Fruit fly (Drosophila melanogaster) whole organism, embryonic: ENCODE measurements around the gene Lip2.
A peak's percentile ranks its signal among the peaks of the same experiment; 100 is the strongest.

ENCODE experiments used
- Abd-B ChIP-seq: fragments of 200-800 bp; sonication (Bioruptor generic); optimal IDR thresholded peaks from 2 replicates; lab custom pipeline; 2018; ENCODE audit warnings: missing biosample characterization, mild to moderate bottlenecking, missing genetic modification characterization, moderate library complexity
- CG10209 ChIP-seq: fragments of 200-800 bp; sonication (Bioruptor generic); optimal IDR thresholded peaks from 3 replicates; lab custom pipeline; 2017; ENCODE audit warnings: missing biosample characterization, mild to moderate bottlenecking, missing genetic modification characterization, missing genetic modification reagents
- CG10959 ChIP-seq: fragments of 200-800 bp; sonication (Bioruptor generic); IDR thresholded peaks from 2 replicates; pipeline ENCODE4 v1.3.6; 2022; ENCODE audit warnings: missing biosample characterization, missing genetic modification characterization
- CG11560 ChIP-seq: fragments of 200-800 bp; sonication (Bioruptor generic); IDR thresholded peaks from 3 replicates; pipeline ENCODE4 v1.3.6; 2022; ENCODE audit warnings: missing biosample characterization, missing genetic modification characterization
- CG12155 ChIP-seq: fragments of 200-800 bp; sonication (Bioruptor generic); optimal IDR thresholded peaks from 3 replicates; lab custom pipeline; 2016; ENCODE audit warnings: missing biosample characterization, missing genetic modification characterization
- CG12659 ChIP-seq: fragments of 200-800 bp; sonication (Bioruptor generic); optimal IDR thresholded peaks from 3 replicates; lab custom pipeline; 2017; ENCODE audit warnings: mild to moderate bottlenecking, missing biosample characterization, missing genetic modification reagents, missing genetic modification characterization
- CG13894 ChIP-seq: fragments of 200-800 bp; sonication (Bioruptor generic); optimal IDR thresholded peaks from 3 replicates; lab custom pipeline; 2018; ENCODE audit warnings: missing biosample characterization, mild to moderate bottlenecking, missing genetic modification characterization, moderate library complexity
- CG14050 ChIP-seq: fragments of 200-800 bp; sonication (Bioruptor generic); IDR thresholded peaks from 3 replicates; pipeline ENCODE4 v1.3.6; 2022; ENCODE audit warnings: missing biosample characterization, missing genetic modification characterization
- CG16815 ChIP-seq: fragments of 200-800 bp; sonication (Bioruptor generic); optimal IDR thresholded peaks from 3 replicates; lab custom pipeline; 2017; ENCODE audit warnings: missing biosample characterization, mild to moderate bottlenecking, missing genetic modification characterization
- CG16863 ChIP-seq: fragments of 200-800 bp; sonication (Bioruptor generic); optimal IDR thresholded peaks from 3 replicates; lab custom pipeline; 2016; ENCODE audit warnings: missing biosample characterization, missing genetic modification characterization
- CG17328 ChIP-seq: fragments of 200-800 bp; sonication (Bioruptor generic); IDR thresholded peaks from 2 replicates; pipeline ENCODE4 v1.3.6; 2022; ENCODE audit warnings: missing biosample characterization, missing genetic modification characterization
- CG17359 ChIP-seq: fragments of 200-800 bp; sonication (Bioruptor generic); optimal IDR thresholded peaks from 3 replicates; lab custom pipeline; 2018; ENCODE audit warnings: missing biosample characterization, mild to moderate bottlenecking, missing genetic modification characterization, moderate library complexity
- CG18476 ChIP-seq: fragments of 200-800 bp; sonication (Bioruptor generic); optimal IDR thresholded peaks from 2 replicates; lab custom pipeline; 2016; ENCODE audit warnings: missing biosample characterization, mild to moderate bottlenecking, missing genetic modification characterization
- CG18764 ChIP-seq: fragments of 200-800 bp; sonication (Bioruptor generic); optimal IDR thresholded peaks from 3 replicates; lab custom pipeline; 2016; ENCODE audit warnings: missing biosample characterization, missing genetic modification characterization
- CG2889 ChIP-seq: fragments of 200-800 bp; sonication (Bioruptor generic); IDR thresholded peaks from 3 replicates; pipeline ENCODE4 v1.3.6; 2022; ENCODE audit warnings: missing biosample characterization, missing genetic modification characterization
- CG3281 ChIP-seq: fragments of 200-800 bp; sonication (Bioruptor generic); optimal IDR thresholded peaks from 3 replicates; lab custom pipeline; 2017; ENCODE audit warnings: missing biosample characterization, mild to moderate bottlenecking, missing genetic modification characterization
- CG34224 ChIP-seq: fragments of 200-800 bp; sonication (Bioruptor generic); IDR thresholded peaks from 3 replicates; pipeline ENCODE4 v1.3.6; 2022; ENCODE audit warnings: missing biosample characterization, missing genetic modification characterization; ENCODE audit not compliant: partially characterized antibody
- CG3847 ChIP-seq: fragments of 200-800 bp; sonication (Bioruptor generic); IDR thresholded peaks from 2 replicates; pipeline ENCODE4 v1.3.6; 2022; ENCODE audit warnings: missing biosample characterization, missing genetic modification characterization
- CG6765 ChIP-seq: fragments of 200-800 bp; sonication (Bioruptor generic); optimal IDR thresholded peaks from 3 replicates; lab custom pipeline; 2017; ENCODE audit warnings: missing biosample characterization, mild to moderate bottlenecking, missing genetic modification characterization
- CG7556 ChIP-seq: fragments of 200-800 bp; sonication (Bioruptor generic); optimal IDR thresholded peaks from 2 replicates; lab custom pipeline; 2017; ENCODE audit warnings: missing biosample characterization, mild to moderate bottlenecking, missing genetic modification characterization
- CG7928 ChIP-seq: fragments of 200-800 bp; sonication (Bioruptor generic); optimal IDR thresholded peaks from 2 replicates; lab custom pipeline; 2017; ENCODE audit warnings: missing biosample characterization, mild to moderate bottlenecking, missing genetic modification characterization
- CG8281 ChIP-seq: fragments of 200-800 bp; sonication (Bioruptor generic); optimal IDR thresholded peaks from 2 replicates; lab custom pipeline; 2018; ENCODE audit warnings: missing biosample characterization, mild to moderate bottlenecking, missing genetic modification characterization, moderate library complexity
- CG9932 ChIP-seq: fragments of 200-800 bp; sonication (Bioruptor generic); IDR thresholded peaks from 2 replicates; pipeline ENCODE4 v1.3.6; 2022; ENCODE audit warnings: missing biosample characterization, missing genetic modification characterization
- Dek ChIP-seq: fragments of 200-800 bp; sonication (Bioruptor generic); optimal IDR thresholded peaks from 3 replicates; lab custom pipeline; 2019; ENCODE audit warnings: missing biosample characterization, mild to moderate bottlenecking, missing genetic modification characterization, moderate library complexity
- Dip3 ChIP-seq: fragments of 200-800 bp; sonication (Bioruptor generic); optimal IDR thresholded peaks from 3 replicates; lab custom pipeline; 2016; ENCODE audit warnings: missing biosample characterization, missing genetic modification characterization
- Elba2 ChIP-seq: fragments of 200-800 bp; sonication (Bioruptor generic); optimal IDR thresholded peaks from 3 replicates; lab custom pipeline; 2016; ENCODE audit warnings: missing biosample characterization, missing genetic modification characterization
- Lhr ChIP-seq: fragments of 200-800 bp; sonication (Bioruptor generic); optimal IDR thresholded peaks from 3 replicates; lab custom pipeline; 2017; ENCODE audit warnings: mild to moderate bottlenecking, missing biosample characterization, missing genetic modification reagents, missing genetic modification characterization
- MESR4 ChIP-seq: fragments of 200-800 bp; sonication (Bioruptor generic); optimal IDR thresholded peaks from 2 replicates; lab custom pipeline; 2018; ENCODE audit warnings: missing biosample characterization, mild to moderate bottlenecking, missing genetic modification characterization, moderate library complexity
- Mes4 ChIP-seq: fragments of 200-800 bp; sonication (Bioruptor generic); optimal IDR thresholded peaks from 2 replicates; lab custom pipeline; 2016; ENCODE audit warnings: missing biosample characterization, missing genetic modification characterization
- Nf-YB ChIP-seq: fragments of 200-800 bp; sonication (Bioruptor generic); optimal IDR thresholded peaks from 3 replicates; lab custom pipeline; 2019; ENCODE audit warnings: missing biosample characterization, mild to moderate bottlenecking, missing genetic modification characterization, moderate library complexity
- Oli ChIP-seq: fragments of 200-800 bp; sonication (Bioruptor generic); optimal IDR thresholded peaks from 2 replicates; lab custom pipeline; 2018; ENCODE audit warnings: missing biosample characterization, mild to moderate bottlenecking, missing genetic modification characterization, moderate library complexity
- PHDP ChIP-seq: fragments of 200-800 bp; sonication (Bioruptor generic); optimal IDR thresholded peaks from 3 replicates; lab custom pipeline; 2018; ENCODE audit warnings: missing biosample characterization, mild to moderate bottlenecking, missing genetic modification characterization, moderate library complexity
- Trl ChIP-seq, 3 experiments: fragments of >200 bp in 2 of 3; fragments of 200-800 bp in 1 of 3; sonication (Bioruptor generic) in 1 of 3; optimal IDR thresholded peaks; 2 replicates in 1 of 3; 3 replicates in 2 of 3; lab custom pipeline; 2016 to 2017; ENCODE audit warnings: missing biosample characterization in 1 of 3, missing genetic modification characterization in 1 of 3
- amos ChIP-seq: fragments of 200-800 bp; sonication (Bioruptor generic); IDR thresholded peaks from 2 replicates; pipeline ENCODE4 v1.3.6; 2022; ENCODE audit warnings: missing biosample characterization, missing genetic modification characterization; ENCODE audit not compliant: partially characterized antibody
- aop ChIP-seq: fragments of 200-800 bp; sonication (Bioruptor generic); IDR thresholded peaks from 2 replicates; pipeline ENCODE4 v1.3.6; 2022; ENCODE audit warnings: missing biosample characterization, missing genetic modification characterization
- ase ChIP-seq: fragments of 200-800 bp; sonication (Bioruptor generic); IDR thresholded peaks from 3 replicates; pipeline ENCODE4 v1.3.6; 2022; ENCODE audit warnings: missing biosample characterization, missing genetic modification characterization
- chn ChIP-seq: fragments of 200-800 bp; sonication (Bioruptor generic); optimal IDR thresholded peaks from 2 replicates; lab custom pipeline; 2016; ENCODE audit warnings: missing biosample characterization, missing genetic modification characterization
- da ChIP-seq: fragments of 200-800 bp; sonication (Bioruptor generic); optimal IDR thresholded peaks from 2 replicates; lab custom pipeline; 2016; ENCODE audit warnings: missing biosample characterization, missing genetic modification characterization
- gfzf ChIP-seq: fragments of 200-800 bp; sonication (Bioruptor generic); optimal IDR thresholded peaks from 2 replicates; lab custom pipeline; 2016; ENCODE audit warnings: missing biosample characterization, mild to moderate bottlenecking, missing genetic modification characterization, moderate library complexity
- lov ChIP-seq, 2 experiments: fragments of 200-800 bp in 1 of 2; fragments of >200 bp in 1 of 2; sonication (Bioruptor generic) in 1 of 2; IDR thresholded peaks in 1 of 2; optimal IDR thresholded peaks in 1 of 2; 2 replicates in 1 of 2; 3 replicates in 1 of 2; pipeline versions ENCODE4 v1.3.6 to Lab custom; 2017 to 2022; ENCODE audit warnings: missing biosample characterization in 1 of 2, missing genetic modification characterization in 1 of 2
- nerfin-1 ChIP-seq: fragments of 200-800 bp; sonication (Bioruptor generic); optimal IDR thresholded peaks from 3 replicates; lab custom pipeline; 2019; ENCODE audit warnings: missing biosample characterization, mild to moderate bottlenecking, missing genetic modification characterization, moderate library complexity
- pho ChIP-seq: fragments of 200-800 bp; sonication (Bioruptor generic); optimal IDR thresholded peaks from 2 replicates; lab custom pipeline; 2016; ENCODE audit warnings: missing biosample characterization, missing genetic modification characterization
- pum ChIP-seq: fragments of 200-800 bp; sonication (Bioruptor generic); optimal IDR thresholded peaks from 2 replicates; lab custom pipeline; 2016; ENCODE audit warnings: missing biosample characterization, missing genetic modification characterization
- row ChIP-seq: fragments of 200-800 bp; sonication (Bioruptor generic); IDR thresholded peaks from 3 replicates; pipeline ENCODE4 v1.3.6; 2022; ENCODE audit warnings: missing biosample characterization, missing genetic modification characterization
- sisA ChIP-seq: fragments of 200-800 bp; sonication (Bioruptor generic); IDR thresholded peaks from 2 replicates; pipeline ENCODE4 v1.3.6; 2022; ENCODE audit warnings: missing biosample characterization, missing genetic modification characterization
- sna ChIP-seq: fragments of 200-800 bp; sonication (Bioruptor generic); IDR thresholded peaks from 2 replicates; pipeline ENCODE4 v1.3.6; 2022; ENCODE audit warnings: missing biosample characterization, missing genetic modification characterization; ENCODE audit not compliant: partially characterized antibody
- wek ChIP-seq: fragments of 200-800 bp; sonication (Bioruptor generic); optimal IDR thresholded peaks from 3 replicates; lab custom pipeline; 2018; ENCODE audit warnings: missing biosample characterization, mild to moderate bottlenecking, missing genetic modification characterization, moderate library complexity
- zen ChIP-seq: fragments of 200-800 bp; sonication (Bioruptor generic); optimal IDR thresholded peaks from 3 replicates; lab custom pipeline; 2018; ENCODE audit warnings: missing biosample characterization, mild to moderate bottlenecking, missing genetic modification characterization, moderate library complexity
- zen2 ChIP-seq: fragments of 200-800 bp; sonication (Bioruptor generic); IDR thresholded peaks from 3 replicates; pipeline ENCODE4 v1.3.6; 2022; ENCODE audit warnings: missing biosample characterization, missing genetic modification characterization; ENCODE audit not compliant: partially characterized antibody

Gene Lip2

dm6 chr2L:10732343-10732808 lies 23.1 kb upstream of the Lip2 start, which contains the start of the genes EMC3 and Dpy-30L1 (continued):
- TF ChIP-seq CG34224 = peak; percentile 81
- peak; percentile 23; the same call in 1 of the 3 replicates for TF ChIP-seq ase
- TF ChIP-seq Nf-YB (GFP tag; lab: Kevin White, UChicago) = peak; percentile 25
- peak; percentile 56 for TF ChIP-seq CG3847 (GFP tag; lab: Robert Waterston, UW)
- no peak for TF ChIP-seq CG14050 (GFP tag; lab: Robert Waterston, UW)
- TF ChIP-seq nerfin-1 (tag; lab: Kevin White, UChicago) = peak; percentile 41
- no peak for TF ChIP-seq CG7928
- peak; percentile 12 for TF ChIP-seq da (GFP tag; lab: Kevin White, UChicago)
- TF ChIP-seq Dip3 (GFP tag; lab: Kevin White, UChicago) = peak; percentile 45
- peak; percentile 51 for TF ChIP-seq Abd-B (GFP tag; lab: Kevin White, UChicago)
- TF ChIP-seq Mes4 (GFP tag; lab: Kevin White, UChicago) = no peak
- peak; percentile 91 for TF ChIP-seq sna (GFP tag; lab: Robert Waterston, UW)
- TF ChIP-seq amos (GFP tag; lab: Robert Waterston, UW) = peak; percentile 74
- peak; percentile 34 for TF ChIP-seq sisA
- peak; percentile 67 for TF ChIP-seq zen (tag; lab: Kevin White, UChicago)
- TF ChIP-seq CG17359 (tag; lab: Kevin White, UChicago) = peak; percentile 59
- TF ChIP-seq chn (GFP tag; lab: Kevin White, UChicago) = peak; percentile 21
- peak; percentile 28 for TF ChIP-seq Oli
- peak; percentile 78 for TF ChIP-seq CG10209 (GFP tag; lab: Kevin White, UChicago)
- TF ChIP-seq Dek = peak; percentile 16
- TF ChIP-seq CG13894 = no peak
- no peak for TF ChIP-seq CG17328 (GFP tag; lab: Robert Waterston, UW)
- no peak for TF ChIP-seq CG2889 (GFP tag; lab: Robert Waterston, UW)
- TF ChIP-seq row (GFP tag; lab: Robert Waterston, UW) = peak; percentile 90
- peak; percentile 30 for TF ChIP-seq pum
- no peak for TF ChIP-seq CG16815 (GFP tag; lab: Kevin White, UChicago)
- no peak for TF ChIP-seq aop
- peak; percentile 69 for TF ChIP-seq CG9932 (GFP tag; lab: Robert Waterston, UW)
- TF ChIP-seq CG16863 = peak; percentile 33
- peak; percentile 11 for TF ChIP-seq Lhr
- peak; percentile 54 for TF ChIP-seq CG12155 (GFP tag; lab: Kevin White, UChicago)
- TF ChIP-seq pho (GFP tag; lab: Kevin White, UChicago) = peak; percentile 48
- peak; percentile 73 for TF ChIP-seq CG11560
- TF ChIP-seq CG3281 (GFP tag; lab: Kevin White, UChicago) = no peak
- TF ChIP-seq CG18764 (GFP tag; lab: Kevin White, UChicago) = peak; percentile 18
- peak; percentile 83 for TF ChIP-seq CG12659 (GFP tag; lab: Kevin White, UChicago)
- no peak for TF ChIP-seq CG8281 (tag; lab: Kevin White, UChicago)
- TF ChIP-seq CG6765 (GFP tag; lab: Kevin White, UChicago) = peak; percentile 0
- peak; percentile 21 for TF ChIP-seq MESR4 (GFP tag; lab: Kevin White, UChicago)
- TF ChIP-seq Trl (optimal IDR thresholded peaks at IDR 0.05; lab: Kevin White, UChicago) = no peak
- TF ChIP-seq Trl (GFP tag; optimal IDR thresholded peaks at IDR 0.05; lab: Kevin White, UChicago) = peak; percentile 40
- no peak for TF ChIP-seq CG18476 (GFP tag; lab: Kevin White, UChicago)
- no peak for TF ChIP-seq lov (optimal IDR thresholded peaks at IDR 0.05; lab: Kevin White, UChicago)
- TF ChIP-seq lov (GFP tag; IDR thresholded peaks at IDR 0.05; lab: Robert Waterston, UW) = no peak
- peak; percentile 32 for TF ChIP-seq Elba2 (GFP tag; lab: Kevin White, UChicago)
- TF ChIP-seq wek = peak; percentile 98
- TF ChIP-seq zen2 (GFP tag; lab: Robert Waterston, UW) = peak; percentile 69; the same call in 1 of the 3 replicates
- peak; percentile 7 for TF ChIP-seq gfzf (GFP tag; lab: Kevin White, UChicago)
- TF ChIP-seq PHDP (tag; lab: Kevin White, UChicago) = peak; percentile 67
- TF ChIP-seq CG10959 (GFP tag; lab: Robert Waterston, UW) = no peak
- TF ChIP-seq CG7556 (GFP tag; lab: Kevin White, UChicago) = peak; percentile 34
